Fruit fly (Drosophila melanogaster) whole organism, embryonic: ENCODE results near the gene Hr78.
A peak's percentile ranks its signal among the peaks of the same experiment; 100 is the strongest.

Experiments used
- Aef1 ChIP-seq: fragments of 200-800 bp; sonication (Bioruptor generic); IDR thresholded peaks from 3 replicates; pipeline ENCODE4 v1.3.6; 2022; ENCODE audit warnings: missing biosample characterization, missing genetic modification characterization
- B-H1 ChIP-seq: fragments of 200-800 bp; sonication (Bioruptor generic); IDR thresholded peaks from 3 replicates; pipeline ENCODE4 v1.3.6; 2022; ENCODE audit warnings: missing biosample characterization, missing genetic modification characterization
- C15 ChIP-seq: fragments of 200-800 bp; sonication (Bioruptor generic); IDR thresholded peaks from 3 replicates; pipeline ENCODE4 v1.3.6; 2022; ENCODE audit warnings: missing biosample characterization, missing genetic modification characterization
- CG10979 ChIP-seq: fragments of 200-800 bp; sonication (Bioruptor generic); optimal IDR thresholded peaks from 2 replicates; lab custom pipeline; 2018; ENCODE audit warnings: missing biosample characterization, mild to moderate bottlenecking, missing genetic modification characterization, moderate library complexity
- CG11247 ChIP-seq: fragments of 200-800 bp; sonication (Bioruptor generic); IDR thresholded peaks from 2 replicates; pipeline ENCODE4 v1.3.6; 2022; ENCODE audit warnings: missing biosample characterization, missing genetic modification characterization
- CG11560 ChIP-seq: fragments of 200-800 bp; sonication (Bioruptor generic); IDR thresholded peaks from 3 replicates; pipeline ENCODE4 v1.3.6; 2022; ENCODE audit warnings: missing biosample characterization, missing genetic modification characterization
- CG14050 ChIP-seq: fragments of 200-800 bp; sonication (Bioruptor generic); IDR thresholded peaks from 3 replicates; pipeline ENCODE4 v1.3.6; 2022; ENCODE audit warnings: missing biosample characterization, missing genetic modification characterization
- CG1832 ChIP-seq: fragments of 200-800 bp; sonication (Bioruptor generic); optimal IDR thresholded peaks from 2 replicates; lab custom pipeline; 2017; ENCODE audit warnings: missing biosample characterization, mild to moderate bottlenecking, missing genetic modification characterization, inconsistent platforms
- CG30431 ChIP-seq: fragments of 200-800 bp; sonication (Bioruptor generic); optimal IDR thresholded peaks from 2 replicates; lab custom pipeline; 2017; ENCODE audit warnings: missing biosample characterization, missing genetic modification characterization
- CG31224 ChIP-seq: fragments of 200-800 bp; sonication (Bioruptor generic); IDR thresholded peaks from 2 replicates; pipeline ENCODE4 v1.3.6; 2022; ENCODE audit warnings: missing biosample characterization, missing genetic modification characterization
- CG3163 ChIP-seq: fragments of 200-800 bp; sonication (Bioruptor generic); optimal IDR thresholded peaks from 3 replicates; lab custom pipeline; 2016; ENCODE audit warnings: missing biosample characterization, missing genetic modification characterization
- CG33213 ChIP-seq: fragments of 200-800 bp; sonication (Bioruptor generic); optimal IDR thresholded peaks from 3 replicates; lab custom pipeline; 2016; ENCODE audit warnings: missing biosample characterization, missing genetic modification characterization
- CG4707 ChIP-seq: fragments of 200-800 bp; sonication (Bioruptor generic); optimal IDR thresholded peaks from 2 replicates; lab custom pipeline; 2018; ENCODE audit warnings: missing biosample characterization, mild to moderate bottlenecking, missing genetic modification characterization, moderate library complexity
- CG6654 ChIP-seq: fragments of 200-800 bp; sonication (Bioruptor generic); optimal IDR thresholded peaks from 2 replicates; lab custom pipeline; 2017; ENCODE audit warnings: missing biosample characterization, mild to moderate bottlenecking, missing genetic modification characterization
- CG6813 ChIP-seq: fragments of 200-800 bp; sonication (Bioruptor generic); optimal IDR thresholded peaks from 2 replicates; lab custom pipeline; 2017; ENCODE audit warnings: missing biosample characterization, missing genetic modification characterization, mild to moderate bottlenecking, moderate library complexity, missing genetic modification reagents
- CG8388 ChIP-seq: fragments of 200-800 bp; sonication (Bioruptor generic); optimal IDR thresholded peaks from 2 replicates; lab custom pipeline; 2019; ENCODE audit warnings: missing biosample characterization, mild to moderate bottlenecking, missing genetic modification characterization, moderate library complexity
- CG9727 ChIP-seq: fragments of 200-800 bp; sonication (Bioruptor generic); optimal IDR thresholded peaks from 3 replicates; lab custom pipeline; 2017; ENCODE audit warnings: missing biosample characterization, mild to moderate bottlenecking, missing genetic modification characterization
- CG9932 ChIP-seq: fragments of 200-800 bp; sonication (Bioruptor generic); IDR thresholded peaks from 2 replicates; pipeline ENCODE4 v1.3.6; 2022; ENCODE audit warnings: missing biosample characterization, missing genetic modification characterization
- D19A ChIP-seq: fragments of 200-800 bp; optimal IDR thresholded peaks from 3 replicates; lab custom pipeline; 2019; ENCODE audit warnings: missing biosample characterization, mild to moderate bottlenecking, missing genetic modification characterization, moderate library complexity
- Dref ChIP-seq: fragments of 200-800 bp; sonication (Bioruptor generic); IDR thresholded peaks from 2 replicates; pipeline ENCODE4 v1.3.6; 2022; ENCODE audit warnings: missing biosample characterization, missing genetic modification characterization
- ERR ChIP-seq: fragments of 200-800 bp; sonication (Bioruptor generic); optimal IDR thresholded peaks from 2 replicates; lab custom pipeline; 2016; ENCODE audit warnings: missing biosample characterization, missing genetic modification characterization
- Eip74EF ChIP-seq, 2 experiments: fragments of 200-800 bp in 1 of 2; fragments of >200 bp in 1 of 2; sonication (Bioruptor generic) in 1 of 2; optimal IDR thresholded peaks; 2 replicates each; lab custom pipeline; 2017 to 2019; ENCODE audit warnings: missing biosample characterization in 2 of 2, missing genetic modification characterization in 2 of 2, mild to moderate bottlenecking in 1 of 2, moderate library complexity in 1 of 2
- Meics ChIP-seq: fragments of 200-800 bp; sonication (Bioruptor generic); optimal IDR thresholded peaks from 2 replicates; lab custom pipeline; 2017; ENCODE audit warnings: missing biosample characterization, mild to moderate bottlenecking, missing genetic modification characterization
- Mrtf ChIP-seq: fragments of 200-800 bp; sonication (Bioruptor generic); IDR thresholded peaks from 3 replicates; pipeline ENCODE4 v1.3.6; 2022; ENCODE audit warnings: missing biosample characterization, missing genetic modification characterization
- NC2β ChIP-seq: fragments of 200-800 bp; sonication (Bioruptor generic); optimal IDR thresholded peaks from 2 replicates; lab custom pipeline; 2016; ENCODE audit warnings: missing biosample characterization, missing genetic modification characterization
- Ptx1 ChIP-seq: fragments of 200-800 bp; sonication (Bioruptor generic); IDR thresholded peaks from 2 replicates; pipeline ENCODE4 v1.3.6; 2022; ENCODE audit warnings: missing biosample characterization, missing genetic modification characterization
- Ravus ChIP-seq: fragments of 200-800 bp; sonication (Bioruptor generic); IDR thresholded peaks from 2 replicates; pipeline ENCODE4 v1.3.6; 2022; ENCODE audit warnings: missing biosample characterization, missing genetic modification characterization
- Scr ChIP-seq: fragments of 200-800 bp; sonication (Bioruptor generic); IDR thresholded peaks from 2 replicates; pipeline ENCODE4 v1.3.6; 2022; ENCODE audit warnings: missing biosample characterization, missing genetic modification characterization; ENCODE audit not compliant: partially characterized antibody
- Spps ChIP-seq: fragments of 200-800 bp; sonication (Bioruptor generic); optimal IDR thresholded peaks from 2 replicates; lab custom pipeline; 2018; ENCODE audit warnings: missing biosample characterization, mild to moderate bottlenecking, missing genetic modification characterization
- Ssrp ChIP-seq: fragments of 200-800 bp; sonication (Bioruptor generic); optimal IDR thresholded peaks from 2 replicates; lab custom pipeline; 2018; ENCODE audit warnings: missing biosample characterization, mild to moderate bottlenecking, missing genetic modification characterization, moderate library complexity
- ab ChIP-seq: fragments of 200-800 bp; sonication (Bioruptor generic); optimal IDR thresholded peaks from 2 replicates; lab custom pipeline; 2016; ENCODE audit warnings: missing biosample characterization, missing genetic modification characterization
- btn ChIP-seq: fragments of 200-800 bp; sonication (Bioruptor generic); optimal IDR thresholded peaks from 2 replicates; lab custom pipeline; 2016; ENCODE audit warnings: missing biosample characterization, missing genetic modification characterization
- cad ChIP-seq: fragments of >200 bp; optimal IDR thresholded peaks from 2 replicates; lab custom pipeline; 2017; ENCODE audit warnings: missing biosample characterization, missing genetic modification characterization
- chif ChIP-seq, 2 experiments: fragments of 200-800 bp; sonication (Bioruptor generic); optimal IDR thresholded peaks; 3 replicates each; lab custom pipeline; 2016; ENCODE audit warnings: missing biosample characterization in 2 of 2, missing genetic modification characterization in 2 of 2
- chinmo ChIP-seq: fragments of 200-800 bp; sonication (Bioruptor generic); IDR thresholded peaks from 4 replicates; pipeline ENCODE4 v1.3.6; 2022; ENCODE audit warnings: missing biosample characterization, missing genetic modification characterization; ENCODE audit not compliant: partially characterized antibody
- esg ChIP-seq: fragments of 200-800 bp; sonication (Bioruptor generic); conservative IDR thresholded peaks from 2 replicates; pipeline ENCODE4 v1.3.6; 2022; ENCODE audit warnings: missing biosample characterization, missing genetic modification characterization
- grau ChIP-seq: fragments of 200-800 bp; optimal IDR thresholded peaks from 3 replicates; lab custom pipeline; 2019; ENCODE audit warnings: missing biosample characterization, mild to moderate bottlenecking, missing genetic modification characterization, moderate library complexity
- gt ChIP-seq: fragments of 200-800 bp; sonication (Bioruptor generic); IDR thresholded peaks from 2 replicates; pipeline ENCODE4 v1.3.6; 2022; ENCODE audit warnings: missing biosample characterization, missing genetic modification characterization
- hkb ChIP-seq, 2 experiments: fragments of 200-800 bp in 1 of 2; fragments of >200 bp in 1 of 2; sonication (Bioruptor generic) in 1 of 2; IDR thresholded peaks in 1 of 2; optimal IDR thresholded peaks in 1 of 2; 2 replicates each; pipeline versions ENCODE4 v1.3.6 to Lab custom; 2017 to 2022; ENCODE audit warnings: missing biosample characterization in 1 of 2, missing genetic modification characterization in 1 of 2
- inv ChIP-seq: fragments of 200-800 bp; sonication (Bioruptor generic); IDR thresholded peaks from 2 replicates; pipeline ENCODE4 v1.3.6; 2022; ENCODE audit warnings: missing biosample characterization, missing genetic modification characterization; ENCODE audit not compliant: partially characterized antibody
- kah ChIP-seq: fragments of 200-800 bp; sonication (Bioruptor generic); optimal IDR thresholded peaks from 2 replicates; lab custom pipeline; 2018; ENCODE audit warnings: missing biosample characterization, mild to moderate bottlenecking, missing genetic modification characterization
- luna ChIP-seq: fragments of 200-800 bp; sonication (Bioruptor generic); optimal IDR thresholded peaks from 2 replicates; lab custom pipeline; 2016; ENCODE audit warnings: missing biosample characterization, missing genetic modification characterization
- mam ChIP-seq: fragments of 200-800 bp; sonication (Bioruptor generic); optimal IDR thresholded peaks from 3 replicates; lab custom pipeline; 2016; ENCODE audit warnings: missing biosample characterization, missing genetic modification characterization
- shn ChIP-seq: fragments of 200-800 bp; sonication (Bioruptor generic); optimal IDR thresholded peaks from 3 replicates; lab custom pipeline; 2016; ENCODE audit warnings: missing biosample characterization, missing genetic modification characterization
- stwl ChIP-seq: fragments of 200-800 bp; sonication (Bioruptor generic); optimal IDR thresholded peaks from 3 replicates; lab custom pipeline; 2018; ENCODE audit warnings: missing biosample characterization, mild to moderate bottlenecking, missing genetic modification characterization, moderate library complexity
- tna ChIP-seq: fragments of 200-800 bp; sonication (Bioruptor generic); IDR thresholded peaks from 2 replicates; pipeline ENCODE4 v1.3.6; 2022; ENCODE audit warnings: missing biosample characterization, missing genetic modification characterization; ENCODE audit not compliant: partially characterized antibody
- toy ChIP-seq: fragments of 200-800 bp; sonication (Bioruptor generic); IDR thresholded peaks from 2 replicates; pipeline ENCODE4 v1.3.6; 2022; ENCODE audit warnings: missing biosample characterization, missing genetic modification characterization
- vnd ChIP-seq: fragments of 200-800 bp; sonication (Bioruptor generic); IDR thresholded peaks from 3 replicates; pipeline ENCODE4 v1.3.6; 2022; ENCODE audit warnings: missing biosample characterization, missing genetic modification characterization; ENCODE audit not compliant: partially characterized antibody
- wdn ChIP-seq: fragments of 200-800 bp; sonication (Bioruptor generic); IDR thresholded peaks from 2 replicates; pipeline ENCODE4 v1.3.6; 2022; ENCODE audit warnings: missing biosample characterization, missing genetic modification characterization
- zfh1 ChIP-seq: fragments of 200-800 bp; sonication (Bioruptor generic); IDR thresholded peaks from 3 replicates; pipeline ENCODE4 v1.3.6; 2022; ENCODE audit warnings: missing biosample characterization, missing genetic modification characterization

The Hr78 gene

DNA sequence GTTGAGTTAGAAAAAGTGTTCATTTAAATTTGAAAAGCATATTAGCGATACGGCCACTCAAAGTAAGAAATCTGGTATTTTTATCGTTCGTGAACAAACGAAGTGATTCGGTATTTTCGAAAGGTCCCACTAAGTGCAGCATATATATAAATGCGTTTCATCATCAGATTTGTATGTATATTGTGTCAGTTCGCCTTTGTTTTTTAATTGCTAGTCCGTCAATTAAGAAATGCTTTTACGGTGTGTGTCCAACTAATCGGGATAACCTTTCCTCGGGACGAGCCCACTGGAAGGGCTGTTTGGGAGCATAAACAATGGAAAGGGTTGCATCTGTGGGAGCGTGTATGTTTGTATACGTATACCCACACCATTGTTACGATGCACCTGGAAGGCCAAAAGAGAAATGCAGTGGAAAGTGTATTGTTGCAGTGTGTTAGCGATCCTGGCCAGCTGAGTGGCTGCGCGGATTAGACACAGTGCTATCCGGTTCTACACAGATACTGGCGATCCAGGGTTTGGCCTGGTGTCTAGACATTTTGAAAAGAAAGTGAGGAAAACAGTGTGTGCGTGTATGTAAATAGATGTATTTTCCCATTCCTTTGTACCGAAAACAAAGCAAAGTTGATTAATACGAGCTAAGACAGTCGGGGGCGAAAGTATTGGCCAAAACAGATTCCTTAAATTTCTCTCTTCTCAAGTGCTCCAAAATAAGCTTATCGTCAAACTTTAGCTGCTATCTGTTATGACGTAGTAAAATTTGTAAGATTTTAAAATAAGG is 26.0 kb upstream of the Hr78 start, which contains the start of gene CG7611 (continued):
- TF ChIP-seq Spps (tag; lab: Kevin White, UChicago) (no peak), Eip74EF (GFP tag; optimal IDR thresholded peaks at IDR 0.05; lab: Kevin White, UChicago) (no peak), zfh1 (GFP tag; lab: Robert Waterston, UW) (no peak), wdn (GFP tag; lab: Robert Waterston, UW) (no peak), kah (no peak), tna (GFP tag; lab: Robert Waterston, UW) (no peak), luna (GFP tag; lab: Kevin White, UChicago) (no peak), Ssrp (tag; lab: Kevin White, UChicago) (no peak), chif (GFP tag; optimal IDR thresholded peaks at IDR 0.05; lab: Kevin White, UChicago) (no peak), CG11560 (tag; lab: Robert Waterston, UW) (no peak), CG33213 (GFP tag; lab: Kevin White, UChicago) (no peak), CG6813 (GFP tag; lab: Kevin White, UChicago) (no peak), CG30431 (GFP tag; lab: Kevin White, UChicago) (no peak), CG10979 (tag; lab: Kevin White, UChicago) (no peak), Ravus (no peak), esg (GFP tag; lab: Robert Waterston, UW) (no peak), stwl (tag; lab: Kevin White, UChicago) (peak; percentile 57), hkb (optimal IDR thresholded peaks at IDR 0.05; lab: Kevin White, UChicago) (no peak), hkb (GFP tag; IDR thresholded peaks at IDR 0.05; lab: Robert Waterston, UW) (no peak), gt (GFP tag; lab: Robert Waterston, UW) (no peak), C15 (GFP tag; lab: Robert Waterston, UW) (no peak), CG6654 (GFP tag; lab: Kevin White, UChicago) (no peak), CG8388 (GFP tag; lab: Kevin White, UChicago) (no peak), Meics (GFP tag; lab: Kevin White, UChicago) (no peak), inv (GFP tag; lab: Robert Waterston, UW) (no peak), CG4707 (GFP tag; lab: Kevin White, UChicago) (no peak), Dref (GFP tag; lab: Robert Waterston, UW) (no peak), NC2β (GFP tag; lab: Kevin White, UChicago) (no peak), CG9932 (GFP tag; lab: Robert Waterston, UW) (no peak), ab (GFP tag; lab: Kevin White, UChicago) (no peak), cad (GFP tag; lab: Kevin White, UChicago) (no peak), ERR (GFP tag; lab: Kevin White, UChicago) (no peak), toy (GFP tag; lab: Robert Waterston, UW) (no peak), btn (GFP tag; lab: Kevin White, UChicago) (no peak), CG1832 (GFP tag; lab: Kevin White, UChicago) (no peak), chinmo (GFP tag; lab: Robert Waterston, UW) (0 out of 4 replicates have a peak, but pooled peaks have one; percentile 69), CG11247 (GFP tag; lab: Robert Waterston, UW) (no peak), mam (GFP tag; lab: Kevin White, UChicago) (no peak), Aef1 (no peak), Ptx1 (GFP tag; lab: Robert Waterston, UW) (no peak), Mrtf (GFP tag; lab: Robert Waterston, UW) (no peak), CG3163 (GFP tag; lab: Kevin White, UChicago) (no peak), D19A (tag; lab: Kevin White, UChicago) (peak; percentile 24), CG14050 (GFP tag; lab: Robert Waterston, UW) (no peak), CG9727 (no peak), shn (GFP tag; lab: Kevin White, UChicago) (no peak), Scr (no peak), CG31224 (GFP tag; lab: Robert Waterston, UW) (no peak), vnd (GFP tag; lab: Robert Waterston, UW) (no peak), grau (tag; lab: Kevin White, UChicago) (no peak), B-H1 (GFP tag; lab: Robert Waterston, UW) (no peak)
